Worm (Caenorhabditis elegans) whole organism, L2 larva: ENCODE data around the gene C06E4.3.

Source experiments
- nhr-12 ChIP-seq: fragments of 150-350 bp; optimal IDR thresholded peaks from 2 replicates; lab custom pipeline; 2014; ENCODE audit warnings: missing biosample characterization, missing genetic modification characterization
- snpc-4 ChIP-seq: fragments of 150-350 bp; optimal IDR thresholded peaks from 2 replicates; lab custom pipeline; 2014; ENCODE audit warnings: missing biosample characterization, missing genetic modification characterization

- peak; percentile 50 for TF ChIP-seq snpc-4
- TF ChIP-seq nhr-12 (tag; lab: Kevin White, UChicago), result no peak
These were observed 7.4 kb upstream of the C06E4.3 start for ce11 chrIV:7253271-7253670.
